Worm (Caenorhabditis elegans): Measurements from ENCODE around the gene T22D1.18.

ce11 chrIV:6956668-6957067, 36.7 kb upstream of the T22D1.18 start:
- no peak for TF ChIP-seq scrt-1 (GFP tag; IDR thresholded peaks at IDR 0.05)
- TF ChIP-seq sea-1 (GFP tag; conservative IDR thresholded peaks at IDR 0.05): no peak
- TF ChIP-seq tbx-11 (GFP tag; IDR thresholded peaks at IDR 0.05): no peak
- TF ChIP-seq ama-1 (optimal IDR thresholded peaks at IDR 0.05): no peak
- TF ChIP-seq flt-1 (GFP tag; IDR thresholded peaks at IDR 0.05): no peak
- TF ChIP-seq hmg-4 (GFP tag; optimal IDR thresholded peaks at IDR 0.05): no peak
- TF ChIP-seq hnd-1 (tag; optimal IDR thresholded peaks at IDR 0.05): no peak
- no peak for TF ChIP-seq tra-4 (tag; optimal IDR thresholded peaks at IDR 0.05)
- no peak for TF ChIP-seq ets-7 (tag; optimal IDR thresholded peaks at IDR 0.05)
- no peak for TF ChIP-seq ceh-36 (tag; optimal IDR thresholded peaks at IDR 0.05)
- TF ChIP-seq ceh-13 (GFP tag; optimal IDR thresholded peaks at IDR 0.05): no peak
- TF ChIP-seq hmbx-1 (tag; optimal IDR thresholded peaks at IDR 0.05): no peak
